Worm (Caenorhabditis elegans): ENCODE results near the gene K01A6.4.

K01A6.4 gene

ce11 chrIV:11692071-11692673 lies 47.9 kb downstream of the K01A6.4 start (continued):
- TF ChIP-seq madf-2 (tag; optimal IDR thresholded peaks at IDR 0.05) (peak; percentile 29), unc-3 (GFP tag; conservative IDR thresholded peaks at IDR 0.05) (no peak), unc-3 (tag; optimal IDR thresholded peaks at IDR 0.05) (no peak), fax-1 (tag; optimal IDR thresholded peaks at IDR 0.05) (no peak), nfya-1 (tag; optimal IDR thresholded peaks at IDR 0.05) (peak; percentile 81), hlh-15 (tag; optimal IDR thresholded peaks at IDR 0.05) (no peak), elt-2 (tag; optimal IDR thresholded peaks at IDR 0.05) (peak; percentile 91), ceh-19 (GFP tag; optimal IDR thresholded peaks at IDR 0.05) (peak; percentile 73), syd-9 (tag; optimal IDR thresholded peaks at IDR 0.05) (peak; percentile 52)

- TF ChIP-seq lim-6 (tag; optimal IDR thresholded peaks at IDR 0.05), result no peak
- TF ChIP-seq lin-11 (tag; optimal IDR thresholded peaks at IDR 0.05), result no peak
- no peak for TF ChIP-seq hlh-6 (tag; optimal IDR thresholded peaks at IDR 0.05)
- TF ChIP-seq pros-1 (tag; optimal IDR thresholded peaks at IDR 0.05), result no peak
- TF ChIP-seq dmd-4 (tag; optimal IDR thresholded peaks at IDR 0.05; ENCODE audit: borderline replicate concordance), result no peak
- no peak for TF ChIP-seq ceh-48 (tag; optimal IDR thresholded peaks at IDR 0.05)
- no peak for TF ChIP-seq eyg-1 (tag; optimal IDR thresholded peaks at IDR 0.05)
- no peak for TF ChIP-seq hlh-15 (tag; optimal IDR thresholded peaks at IDR 0.05)
Observed at ce11 chrIV:11691524-11691923, 48.6 kb downstream of the K01A6.4 start.

DNA sequence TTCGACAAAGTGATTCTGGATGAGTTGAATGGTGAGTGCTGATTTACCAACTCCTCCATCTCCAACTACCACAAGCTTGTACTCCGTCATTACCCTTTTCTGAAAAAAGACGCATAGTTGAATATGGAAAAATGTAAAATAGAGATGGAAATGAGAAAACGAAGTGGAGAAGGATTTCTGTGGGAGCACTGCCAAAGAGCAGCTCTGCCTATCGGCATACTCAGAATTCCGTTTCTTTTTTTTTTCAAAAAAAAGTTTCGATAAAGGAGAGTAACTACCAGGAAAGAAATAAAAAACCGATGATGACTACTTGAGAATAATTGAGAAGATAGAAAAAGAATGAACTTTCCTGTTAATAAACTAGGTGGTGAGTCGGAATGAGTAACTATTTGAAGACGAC lies 49.1 kb downstream of the K01A6.4 start, which contains the start of gene let-60:
Gene let-60, minus strand, starts transcription at position 101 of the 400 bp plus-strand sequence.
- TF ChIP-seq tbx-2 (tag; optimal IDR thresholded peaks at IDR 0.05), result no peak
- no peak for TF ChIP-seq fax-1 (tag; optimal IDR thresholded peaks at IDR 0.05)
- no peak for TF ChIP-seq unc-86 (tag; optimal IDR thresholded peaks at IDR 0.05)
- no peak for TF ChIP-seq ahr-1 (tag; optimal IDR thresholded peaks at IDR 0.05)
- no peak for TF ChIP-seq ceh-45 (GFP tag; IDR thresholded peaks at IDR 0.05)
- no peak for TF ChIP-seq syd-9 (tag; optimal IDR thresholded peaks at IDR 0.05)
- no peak for TF ChIP-seq dmd-4 (tag; optimal IDR thresholded peaks at IDR 0.05; ENCODE audit: borderline replicate concordance)
- no peak for TF ChIP-seq odd-2 (tag; optimal IDR thresholded peaks at IDR 0.05)
- TF ChIP-seq ceh-31 (tag; optimal IDR thresholded peaks at IDR 0.05), result no peak
- TF ChIP-seq zip-5 (tag; optimal IDR thresholded peaks at IDR 0.05), result no peak
- no peak for TF ChIP-seq ceh-2 (tag; optimal IDR thresholded peaks at IDR 0.05)
- TF ChIP-seq ceh-9 (tag; optimal IDR thresholded peaks at IDR 0.05), result no peak
- TF ChIP-seq F13H6.1 (tag; optimal IDR thresholded peaks at IDR 0.05), result no peak
- TF ChIP-seq ttx-3 (tag; optimal IDR thresholded peaks at IDR 0.05), result no peak
- no peak for TF ChIP-seq nhr-11 (tag; optimal IDR thresholded peaks at IDR 0.05)
- no peak for TF ChIP-seq ceh-30 (tag; optimal IDR thresholded peaks at IDR 0.05)

Data from whole organism, late embryonic.